Worm (Caenorhabditis elegans) whole organism, L1 larva: ENCODE results near the gene F32H5.4.

Experiments used
- C04F5.9 ChIP-seq: sonication (generic microtip); optimal IDR thresholded peaks from 2 replicates; lab custom pipeline; 2016; ENCODE audit warnings: missing genetic modification characterization, missing compliant biosample characterization
- C16A3.4 ChIP-seq: fragments of 150-350 bp; optimal IDR thresholded peaks from 2 replicates; lab custom pipeline; 2014; ENCODE audit warnings: missing biosample characterization, missing genetic modification characterization
- C34B4.2 ChIP-seq: sonication (generic microtip); optimal IDR thresholded peaks from 2 replicates; lab custom pipeline; 2017; ENCODE audit warnings: mild to moderate bottlenecking, missing genetic modification characterization, missing compliant biosample characterization
- F16B12.6 ChIP-seq: fragments of 150-350 bp; optimal IDR thresholded peaks from 2 replicates; lab custom pipeline; 2014; ENCODE audit warnings: missing biosample characterization, missing genetic modification characterization
- Y116A8C.19 ChIP-seq: sonication (generic microtip); optimal IDR thresholded peaks from 2 replicates; lab custom pipeline; 2016; ENCODE audit warnings: missing compliant biosample characterization, missing genetic modification characterization, borderline replicate concordance
- aha-1 ChIP-seq: fragments of 150-350 bp; optimal IDR thresholded peaks from 2 replicates; lab custom pipeline; 2014; ENCODE audit warnings: missing biosample characterization, missing genetic modification characterization
- alr-1 ChIP-seq: fragments of 200-800 bp; sonication (Bioruptor generic); optimal IDR thresholded peaks from 2 replicates; lab custom pipeline; 2018; ENCODE audit warnings: borderline replicate concordance, mild to moderate bottlenecking, missing genetic modification characterization, missing compliant biosample characterization
- aly-2 ChIP-seq: fragments of 150-350 bp; optimal IDR thresholded peaks from 2 replicates; lab custom pipeline; 2014; ENCODE audit warnings: missing biosample characterization, missing genetic modification characterization
- ama-1 ChIP-seq: fragments of 150-350 bp; optimal IDR thresholded peaks from 2 replicates; lab custom pipeline; 2014
- blmp-1 ChIP-seq: fragments of 150-350 bp; optimal IDR thresholded peaks from 2 replicates; lab custom pipeline; 2014; ENCODE audit warnings: missing biosample characterization, missing genetic modification characterization
- ceh-63 ChIP-seq: fragments of 200-800 bp; sonication (Bioruptor generic); optimal IDR thresholded peaks from 2 replicates; lab custom pipeline; 2018; ENCODE audit warnings: mild to moderate bottlenecking, missing genetic modification characterization, missing compliant biosample characterization
- ceh-82 ChIP-seq, 3 experiments: fragments of 150-350 bp in 1 of 3; sonication (generic microtip) in 2 of 3; optimal IDR thresholded peaks; 2 replicates each; lab custom pipeline; 2014 to 2017; ENCODE audit warnings: missing biosample characterization in 3 of 3, missing genetic modification characterization in 3 of 3
- ceh-88 ChIP-seq: fragments of 200-800 bp; sonication (Bioruptor generic); IDR thresholded peaks from 2 replicates; pipeline ENCODE4 v1.3.6; 2022; ENCODE audit warnings: missing genetic modification characterization, missing compliant biosample characterization
- ceh-90 ChIP-seq: sonication (generic microtip); optimal IDR thresholded peaks from 2 replicates; lab custom pipeline; 2016; ENCODE audit warnings: missing genetic modification characterization, missing compliant biosample characterization
- dpl-1 ChIP-seq, 3 experiments: fragments of 150-350 bp in 2 of 3; sonication (generic microtip) in 1 of 3; optimal IDR thresholded peaks; 2 replicates each; lab custom pipeline; 2014 to 2017; ENCODE audit warnings: missing biosample characterization in 3 of 3, missing genetic modification characterization in 3 of 3, missing genetic modification reagents in 3 of 3
- efl-1 ChIP-seq, 4 experiments: fragments of 150-350 bp; optimal IDR thresholded peaks in 3 of 4; peaks in 1 of 4; 1 replicate in 1 of 4; 2 replicates in 3 of 4; lab custom pipeline; 2014; ENCODE audit warnings: missing biosample characterization in 2 of 4, missing genetic modification characterization in 2 of 4, missing genetic modification reagents in 2 of 4
- efl-3 ChIP-seq: fragments of 200-800 bp; sonication (Bioruptor generic); optimal IDR thresholded peaks from 2 replicates; lab custom pipeline; 2018; ENCODE audit warnings: mild to moderate bottlenecking, missing genetic modification characterization, missing compliant biosample characterization
- egl-13 ChIP-seq: sonication (generic microtip); optimal IDR thresholded peaks from 2 replicates; lab custom pipeline; 2016; ENCODE audit warnings: missing genotype, missing genetic modification reagents, missing genetic modification characterization, missing compliant biosample characterization
- elt-2 ChIP-seq: sonication (generic microtip); optimal IDR thresholded peaks from 2 replicates; lab custom pipeline; 2016; ENCODE audit warnings: missing genetic modification characterization, mild to moderate bottlenecking, inconsistent platforms, missing compliant biosample characterization, missing genetic modification reagents
- fos-1 ChIP-seq: fragments of 150-350 bp; optimal IDR thresholded peaks from 2 replicates; lab custom pipeline; 2014; ENCODE audit warnings: missing biosample characterization, missing genetic modification characterization
- hlh-4 ChIP-seq: sonication (generic microtip); optimal IDR thresholded peaks from 2 replicates; lab custom pipeline; 2016; ENCODE audit warnings: mild to moderate bottlenecking, missing genetic modification characterization, missing compliant biosample characterization
- hpl-2 ChIP-seq: fragments of 150-350 bp; optimal IDR thresholded peaks from 2 replicates; lab custom pipeline; 2014; ENCODE audit warnings: missing biosample characterization, missing genetic modification reagents, missing genetic modification characterization
- irx-1 ChIP-seq: sonication (generic microtip); optimal IDR thresholded peaks from 2 replicates; lab custom pipeline; 2016; ENCODE audit warnings: missing genetic modification characterization, missing compliant biosample characterization
- isw-1 ChIP-seq: fragments of 200-800 bp; sonication (Bioruptor generic); IDR thresholded peaks from 2 replicates; pipeline ENCODE4 v1.3.6; 2022; ENCODE audit warnings: missing genetic modification characterization, missing compliant biosample characterization
- jun-1 ChIP-seq: fragments of 150-350 bp; optimal IDR thresholded peaks from 2 replicates; lab custom pipeline; 2014; ENCODE audit warnings: missing biosample characterization, missing genetic modification reagents, missing genetic modification characterization
- lin-14 ChIP-seq: fragments of 200-800 bp; sonication (Bioruptor generic); optimal IDR thresholded peaks from 2 replicates; lab custom pipeline; 2018; ENCODE audit warnings: mild to moderate bottlenecking, missing genetic modification characterization, moderate library complexity, missing compliant biosample characterization
- lin-35 ChIP-seq, 2 experiments: fragments of 150-350 bp; optimal IDR thresholded peaks; 2 replicates each; lab custom pipeline; 2014; ENCODE audit warnings: missing biosample characterization in 2 of 2, missing genetic modification characterization in 2 of 2, missing genetic modification reagents in 2 of 2
- lsy-2 ChIP-seq, 2 experiments: fragments of 150-350 bp; optimal IDR thresholded peaks; 2 replicates each; lab custom pipeline; 2014; ENCODE audit warnings: missing biosample characterization in 2 of 2, missing genetic modification characterization in 2 of 2
- mdl-1 ChIP-seq, 2 experiments: fragments of 150-350 bp; optimal IDR thresholded peaks; 2 replicates each; lab custom pipeline; 2014 to 2017; ENCODE audit warnings: missing biosample characterization in 2 of 2, missing genetic modification characterization in 2 of 2, inconsistent platforms in 1 of 2
- mef-2 ChIP-seq: fragments of 150-350 bp; optimal IDR thresholded peaks from 2 replicates; lab custom pipeline; 2014; ENCODE audit warnings: missing biosample characterization, missing genetic modification characterization
- nhr-11 ChIP-seq: fragments of 150-350 bp; optimal IDR thresholded peaks from 2 replicates; lab custom pipeline; 2014; ENCODE audit warnings: missing biosample characterization, missing genetic modification characterization
- nhr-12 ChIP-seq: sonication (generic microtip); optimal IDR thresholded peaks from 2 replicates; lab custom pipeline; 2017; ENCODE audit warnings: missing biosample characterization, missing genetic modification characterization
- nhr-19 ChIP-seq: fragments of 200-800 bp; sonication (Bioruptor generic); conservative IDR thresholded peaks from 2 replicates; pipeline ENCODE4 v1.3.6; 2022; ENCODE audit warnings: missing genetic modification characterization, missing compliant biosample characterization
- nhr-20 ChIP-seq: sonication (generic microtip); optimal IDR thresholded peaks from 2 replicates; lab custom pipeline; 2016; ENCODE audit warnings: mild to moderate bottlenecking, missing genetic modification characterization, missing compliant biosample characterization
- nhr-28 ChIP-seq: fragments of 150-350 bp; optimal IDR thresholded peaks from 2 replicates; lab custom pipeline; 2014; ENCODE audit warnings: missing biosample characterization, missing genetic modification characterization
- nhr-47 ChIP-seq: sonication (generic microtip); optimal IDR thresholded peaks from 2 replicates; lab custom pipeline; 2016; ENCODE audit warnings: mild to moderate bottlenecking, missing genetic modification characterization, moderate library complexity, missing compliant biosample characterization
- nhr-76 ChIP-seq: sonication (generic microtip); optimal IDR thresholded peaks from 2 replicates; lab custom pipeline; 2017; ENCODE audit warnings: missing biosample characterization, missing genetic modification characterization
- nhr-85 ChIP-seq: sonication (generic microtip); peaks from one replicate; lab custom pipeline; 2016; ENCODE audit warnings: missing genetic modification characterization, inconsistent platforms, missing compliant biosample characterization
- pag-3 ChIP-seq: sonication (generic microtip); optimal IDR thresholded peaks from 2 replicates; lab custom pipeline; 2017; ENCODE audit warnings: missing genetic modification characterization, mild to moderate bottlenecking, missing compliant biosample characterization, antibody characterized with exemption, borderline replicate concordance; ENCODE audit not compliant: insufficient read depth
- pax-3 ChIP-seq: fragments of 200-800 bp; sonication (Bioruptor generic); optimal IDR thresholded peaks from 2 replicates; lab custom pipeline; 2018; ENCODE audit warnings: mild to moderate bottlenecking, missing genetic modification characterization, moderate library complexity, missing compliant biosample characterization
- snpc-4 ChIP-seq: fragments of 150-350 bp; optimal IDR thresholded peaks from 2 replicates; lab custom pipeline; 2014; ENCODE audit warnings: missing biosample characterization, missing genetic modification characterization
- sox-4 ChIP-seq: sonication (generic microtip); optimal IDR thresholded peaks from 2 replicates; lab custom pipeline; 2016; ENCODE audit warnings: missing genetic modification characterization, missing compliant biosample characterization
- swsn-7 ChIP-seq: sonication (generic microtip); optimal IDR thresholded peaks from 2 replicates; lab custom pipeline; 2016; ENCODE audit warnings: missing genetic modification characterization, missing compliant biosample characterization
- tbx-2 ChIP-seq: sonication (generic microtip); optimal IDR thresholded peaks from 2 replicates; lab custom pipeline; 2016; ENCODE audit warnings: missing genetic modification characterization, missing compliant biosample characterization
- tlp-1 ChIP-seq: fragments of 150-350 bp; optimal IDR thresholded peaks from 2 replicates; lab custom pipeline; 2014; ENCODE audit warnings: missing biosample characterization, missing genetic modification characterization
- unc-130 ChIP-seq: fragments of 150-350 bp; optimal IDR thresholded peaks from 2 replicates; lab custom pipeline; 2017; ENCODE audit warnings: missing biosample characterization, missing genetic modification characterization, inconsistent platforms
- unc-30 ChIP-seq: sonication (generic microtip); optimal IDR thresholded peaks from 2 replicates; lab custom pipeline; 2017; ENCODE audit warnings: missing biosample characterization, missing genetic modification characterization
- unc-86 ChIP-seq: sonication (generic microtip); optimal IDR thresholded peaks from 2 replicates; lab custom pipeline; 2016; ENCODE audit warnings: missing genetic modification characterization, missing compliant biosample characterization
- unc-98 ChIP-seq: fragments of 200-800 bp; sonication (Bioruptor generic); IDR thresholded peaks from 2 replicates; pipeline ENCODE4 v1.3.6; 2022; ENCODE audit warnings: missing genetic modification characterization, missing compliant biosample characterization
- vab-15 ChIP-seq: sonication (generic microtip); optimal IDR thresholded peaks from 2 replicates; lab custom pipeline; 2017; ENCODE audit warnings: missing genotype, mild to moderate bottlenecking, missing genetic modification characterization, missing compliant biosample characterization
- xbp-1 ChIP-seq: sonication (generic microtip); optimal IDR thresholded peaks from 2 replicates; lab custom pipeline; 2016; ENCODE audit warnings: missing genetic modification characterization, missing compliant biosample characterization
- zip-4 ChIP-seq: fragments of 200-800 bp; sonication (Bioruptor generic); optimal IDR thresholded peaks from 2 replicates; lab custom pipeline; 2018; ENCODE audit warnings: mild to moderate bottlenecking, missing genetic modification characterization, moderate library complexity, missing compliant biosample characterization

F32H5.4 gene

DNA sequence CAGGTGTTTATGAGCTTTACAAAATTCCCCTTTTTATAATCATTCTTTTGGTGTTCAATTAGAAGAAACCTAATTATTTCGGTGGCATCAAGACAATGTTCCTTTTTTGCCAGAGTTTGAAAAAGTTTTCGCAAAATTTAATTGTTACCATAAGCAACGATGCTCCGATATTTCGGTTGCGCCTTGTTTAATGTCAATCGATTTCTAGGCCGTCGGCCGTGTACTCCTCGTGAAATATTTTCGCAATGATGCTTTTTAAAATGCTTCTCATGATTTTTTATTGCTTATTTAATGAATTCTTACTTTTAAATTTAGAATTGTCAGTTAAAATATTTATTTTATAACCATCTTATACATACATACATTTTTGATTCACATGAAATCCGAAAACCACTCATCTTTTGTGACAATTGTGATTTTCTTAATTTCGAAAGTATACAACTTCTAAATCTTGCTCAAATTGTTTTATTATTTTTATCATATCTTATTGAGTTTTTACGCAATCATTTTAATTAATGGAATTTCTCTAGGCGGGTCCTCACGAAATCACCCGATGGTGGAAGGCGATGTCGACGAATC is 47.2 kb upstream of the F32H5.4 start, which contains the start of gene C50B6.3 (continued):
- TF ChIP-seq lin-14 (GFP tag; lab: Kevin White, UChicago) (peak; percentile 90), nhr-85 (peak; percentile 95), unc-86 (peak; percentile 85), mdl-1 (tag; optimal IDR thresholded peaks at IDR 0.05; lab: Kevin White, UChicago) (peak in 1 of 2 experiments; percentile 58), irx-1 (peak; percentile 91), zip-4 (peak; percentile 66), ceh-90 (peak; percentile 91), nhr-20 (peak; percentile 95), efl-1 (optimal IDR thresholded peaks at IDR 0.05; lab: Kevin White, UChicago) (peak; percentile 85 to 88), efl-1 (GFP tag; optimal IDR thresholded peaks at IDR 0.05 in 1 of 2; lab: Kevin White, UChicago) (peak; percentile 81 to 98), nhr-19 (GFP tag; lab: Robert Waterston, UW) (peak; percentile 93), snpc-4 (tag; lab: Kevin White, UChicago) (peak; percentile 66), nhr-76 (tag; lab: Kevin White, UChicago) (no peak), jun-1 (tag; lab: Kevin White, UChicago) (peak; percentile 42), nhr-11 (no peak), C04F5.9 (tag; lab: Kevin White, UChicago) (peak; percentile 86), hlh-4 (tag; lab: Kevin White, UChicago) (peak; percentile 80), blmp-1 (tag; lab: Kevin White, UChicago) (peak; percentile 71), ceh-63 (peak; percentile 69), efl-3 (peak; percentile 44), C34B4.2 (no peak), lin-35 (GFP tag; optimal IDR thresholded peaks at IDR 0.05; lab: Kevin White, UChicago) (peak; percentile 85 to 86), ceh-88 (GFP tag; lab: Robert Waterston, UW) (peak; percentile 68; the same call in 1 of the 2 replicates), dpl-1 (GFP tag; optimal IDR thresholded peaks at IDR 0.05; lab: Kevin White, UChicago) (peak; percentile 76 to 92 (median 85)), aly-2 (tag; lab: Kevin White, UChicago) (peak; percentile 43), egl-13 (tag; lab: Kevin White, UChicago) (peak; percentile 93), unc-30 (tag; lab: Kevin White, UChicago) (no peak), tbx-2 (tag; lab: Kevin White, UChicago) (peak; percentile 95), F16B12.6 (tag; lab: Kevin White, UChicago) (peak; percentile 24), fos-1 (peak; percentile 74), nhr-47 (tag; lab: Kevin White, UChicago) (peak; percentile 93), hpl-2 (no peak), C16A3.4 (tag; lab: Kevin White, UChicago) (peak; percentile 83), ceh-82 (tag; optimal IDR thresholded peaks at IDR 0.05; lab: Kevin White, UChicago) (peak; percentile 71 to 86 (median 84)), pax-3 (tag; lab: Kevin White, UChicago) (peak; percentile 97), sox-4 (peak; percentile 94), unc-98 (GFP tag; lab: Robert Waterston, UW) (peak; percentile 73), xbp-1 (peak; percentile 92), pag-3 (tag; lab: Kevin White, UChicago) (no peak), vab-15 (tag; lab: Kevin White, UChicago) (peak; percentile 84), swsn-7 (tag; lab: Kevin White, UChicago) (peak; percentile 92), elt-2 (tag; lab: Kevin White, UChicago) (peak; percentile 63), aha-1 (tag; lab: Kevin White, UChicago) (no peak), tlp-1 (tag; lab: Kevin White, UChicago) (no peak), nhr-12 (no peak), Y116A8C.19 (tag; lab: Kevin White, UChicago) (peak; percentile 81), alr-1 (tag; lab: Kevin White, UChicago) (no peak), unc-130 (peak; percentile 84), lsy-2 (tag; optimal IDR thresholded peaks at IDR 0.05; lab: Kevin White, UChicago) (peak; percentile 91), ama-1 (lab: Kevin White, UChicago) (no peak), mef-2 (tag; lab: Kevin White, UChicago) (no peak), isw-1 (peak; percentile 85), nhr-28 (tag; lab: Kevin White, UChicago) (no peak)
